Fruit fly (Drosophila melanogaster) whole organism, pupa: ENCODE data around the gene fend.

ENCODE experiments used
- CG10348 ChIP-seq: fragments of 200-800 bp; sonication (Bioruptor generic); IDR thresholded peaks from 2 replicates; pipeline ENCODE4 v1.3.6; 2022; ENCODE audit warnings: missing biosample characterization, missing genetic modification characterization
- CG12605 ChIP-seq: fragments of 200-800 bp; sonication (Bioruptor generic); IDR thresholded peaks from 2 replicates; pipeline ENCODE4 v1.3.6; 2022; ENCODE audit warnings: missing biosample characterization, missing genetic modification characterization
- CG13204 ChIP-seq: fragments of 200-800 bp; sonication (Bioruptor generic); optimal IDR thresholded peaks from 2 replicates; lab custom pipeline; 2018; ENCODE audit warnings: missing biosample characterization, mild to moderate bottlenecking, missing genetic modification characterization, moderate library complexity
- CG14655 ChIP-seq: fragments of 200-800 bp; sonication (Bioruptor generic); optimal IDR thresholded peaks from 3 replicates; lab custom pipeline; 2017; ENCODE audit warnings: mild to moderate bottlenecking, missing biosample characterization, missing genetic modification reagents, missing genetic modification characterization
- CG15710 ChIP-seq: fragments of 200-800 bp; sonication (Bioruptor generic); optimal IDR thresholded peaks from 2 replicates; lab custom pipeline; 2018; ENCODE audit warnings: missing biosample characterization, mild to moderate bottlenecking, missing genetic modification characterization, moderate library complexity
- CG17806 ChIP-seq: fragments of 200-800 bp; sonication (Bioruptor generic); optimal IDR thresholded peaks from 2 replicates; lab custom pipeline; 2018; ENCODE audit warnings: missing biosample characterization, mild to moderate bottlenecking, missing genetic modification characterization, moderate library complexity
- CG32121 ChIP-seq: fragments of 200-800 bp; sonication (Bioruptor generic); IDR thresholded peaks from 2 replicates; pipeline ENCODE4 v1.3.6; 2022; ENCODE audit warnings: missing biosample characterization, missing genetic modification characterization
- CG34367 ChIP-seq: fragments of 200-800 bp; sonication (Bioruptor generic); optimal IDR thresholded peaks from 2 replicates; lab custom pipeline; 2018; ENCODE audit warnings: missing biosample characterization, mild to moderate bottlenecking, missing genetic modification characterization
- CG4496 ChIP-seq: fragments of 200-800 bp; sonication (Bioruptor generic); IDR thresholded peaks from 3 replicates; pipeline ENCODE4 v1.3.6; 2022; ENCODE audit warnings: missing biosample characterization, missing genetic modification characterization
- CG8159 ChIP-seq: fragments of 200-800 bp; sonication (Bioruptor generic); optimal IDR thresholded peaks from 3 replicates; lab custom pipeline; 2018; ENCODE audit warnings: missing biosample characterization, mild to moderate bottlenecking, missing genetic modification characterization, moderate library complexity
- CG8301 ChIP-seq: fragments of 200-800 bp; sonication (Bioruptor generic); optimal IDR thresholded peaks from 2 replicates; lab custom pipeline; 2018; ENCODE audit warnings: missing biosample characterization, mild to moderate bottlenecking, missing genetic modification characterization
- CG9948 ChIP-seq: fragments of 200-800 bp; sonication (Bioruptor generic); optimal IDR thresholded peaks from 2 replicates; lab custom pipeline; 2018; ENCODE audit warnings: missing biosample characterization, mild to moderate bottlenecking, missing genetic modification characterization, moderate library complexity
- D1 ChIP-seq: fragments of 200-800 bp; sonication (Bioruptor generic); optimal IDR thresholded peaks from 2 replicates; lab custom pipeline; 2018; ENCODE audit warnings: missing biosample characterization, mild to moderate bottlenecking, missing genetic modification characterization, moderate library complexity
- EcR ChIP-seq: fragments of 200-800 bp; sonication (Bioruptor generic); optimal IDR thresholded peaks from 3 replicates; lab custom pipeline; 2019; ENCODE audit warnings: missing biosample characterization, missing genetic modification characterization, mild to moderate bottlenecking, moderate library complexity, missing genetic modification reagents
- Ets98B ChIP-seq: fragments of 200-800 bp; sonication (Bioruptor generic); IDR thresholded peaks from 2 replicates; pipeline ENCODE4 v1.3.6; 2022; ENCODE audit warnings: missing biosample characterization, missing genetic modification characterization
- Pif1A ChIP-seq: fragments of 200-800 bp; sonication (Bioruptor generic); optimal IDR thresholded peaks from 3 replicates; lab custom pipeline; 2016; ENCODE audit warnings: missing biosample characterization, missing genetic modification characterization
- Pif1B ChIP-seq: fragments of 200-800 bp; sonication (Bioruptor generic); optimal IDR thresholded peaks from 3 replicates; lab custom pipeline; 2016; ENCODE audit warnings: missing biosample characterization, missing genetic modification characterization
- Snoo ChIP-seq: fragments of 200-800 bp; sonication (Bioruptor generic); optimal IDR thresholded peaks from 3 replicates; lab custom pipeline; 2017; ENCODE audit warnings: missing biosample characterization, mild to moderate bottlenecking, missing genetic modification characterization, inconsistent platforms
- fd96Ca ChIP-seq: fragments of 200-800 bp; sonication (Bioruptor generic); IDR thresholded peaks from 3 replicates; pipeline ENCODE4 v1.3.6; 2022; ENCODE audit warnings: missing biosample characterization, missing genetic modification characterization
- gl ChIP-seq: fragments of 200-800 bp; sonication (Bioruptor generic); optimal IDR thresholded peaks from 2 replicates; lab custom pipeline; 2018; ENCODE audit warnings: missing biosample characterization, mild to moderate bottlenecking, missing genetic modification characterization
- rn ChIP-seq: fragments of 200-800 bp; sonication (Bioruptor generic); IDR thresholded peaks from 2 replicates; pipeline ENCODE4 v1.3.6; 2022; ENCODE audit warnings: missing biosample characterization, missing genetic modification characterization

fend gene

dm6 chrX:9142224-9142802 is 7.4 kb upstream of the fend start, which contains the start of gene CG7065:
TSS of gene CG7065 (plus strand) at chrX:9142493.
- TF ChIP-seq Ets98B (no peak), CG17806 (tag; lab: Kevin White, UChicago) (no peak), CG14655 (GFP tag; lab: Kevin White, UChicago) (no peak), CG10348 (GFP tag; lab: Robert Waterston, UW) (no peak), Pif1B (no peak), CG12605 (no peak), EcR (GFP tag; lab: Kevin White, UChicago) (no peak), CG34367 (tag; lab: Kevin White, UChicago) (no peak), CG8159 (tag; lab: Kevin White, UChicago) (no peak), CG4496 (GFP tag; lab: Robert Waterston, UW) (no peak), Pif1A (GFP tag; lab: Kevin White, UChicago) (no peak), CG13204 (GFP tag; lab: Kevin White, UChicago) (no peak), CG9948 (tag; lab: Kevin White, UChicago) (no peak)

- TF ChIP-seq CG12605 (peak; percentile 69), CG10348 (GFP tag; lab: Robert Waterston, UW) (no peak), CG8159 (tag; lab: Kevin White, UChicago) (peak; percentile 80), rn (GFP tag; lab: Robert Waterston, UW) (peak; percentile 70), EcR (GFP tag; lab: Kevin White, UChicago) (no peak), Ets98B (peak; percentile 88), CG32121 (GFP tag; lab: Robert Waterston, UW) (peak; percentile 72), CG13204 (GFP tag; lab: Kevin White, UChicago) (no peak), CG9948 (tag; lab: Kevin White, UChicago) (peak; percentile 66), CG15710 (peak; percentile 82), D1 (tag; lab: Kevin White, UChicago) (peak; percentile 36), CG8301 (tag; lab: Kevin White, UChicago) (peak; percentile 68), fd96Ca (peak; percentile 91), CG14655 (GFP tag; lab: Kevin White, UChicago) (no peak), CG34367 (tag; lab: Kevin White, UChicago) (peak; percentile 70), CG17806 (tag; lab: Kevin White, UChicago) (peak; percentile 64), CG4496 (GFP tag; lab: Robert Waterston, UW) (peak; percentile 91), gl (tag; lab: Kevin White, UChicago) (peak; percentile 62), Pif1B (no peak), Pif1A (GFP tag; lab: Kevin White, UChicago) (no peak), Snoo (tag; lab: Kevin White, UChicago) (peak; percentile 54)
These were observed 6.3 kb upstream of the fend start for dm6 chrX:9141219-9141618.

dm6 chrX:9139138-9139537 is 4.2 kb upstream of the fend start:
- TF ChIP-seq CG12605 (peak; percentile 48; the same call in 1 of the 2 replicates), CG15710 (peak; percentile 31), CG17806 (tag; lab: Kevin White, UChicago) (peak; percentile 16), Snoo (tag; lab: Kevin White, UChicago) (no peak), CG32121 (GFP tag; lab: Robert Waterston, UW) (peak; percentile 59), CG10348 (GFP tag; lab: Robert Waterston, UW) (no peak), EcR (GFP tag; lab: Kevin White, UChicago) (no peak), Ets98B (peak; percentile 60), rn (GFP tag; lab: Robert Waterston, UW) (no peak), CG34367 (tag; lab: Kevin White, UChicago) (no peak), CG8301 (tag; lab: Kevin White, UChicago) (peak; percentile 18), fd96Ca (peak; percentile 46; the same call in 2 of the 3 replicates), CG8159 (tag; lab: Kevin White, UChicago) (peak; percentile 16), Pif1A (GFP tag; lab: Kevin White, UChicago) (no peak), Pif1B (no peak), CG13204 (GFP tag; lab: Kevin White, UChicago) (peak; percentile 79), CG4496 (GFP tag; lab: Robert Waterston, UW) (peak; percentile 42; the same call in 1 of the 3 replicates), CG9948 (tag; lab: Kevin White, UChicago) (no peak), gl (tag; lab: Kevin White, UChicago) (peak; percentile 79), CG14655 (GFP tag; lab: Kevin White, UChicago) (peak; percentile 61), D1 (tag; lab: Kevin White, UChicago) (no peak)
- TF ChIP-seq, all 21 proteins: peak for 12

- no peak for TF ChIP-seq fd96Ca
- TF ChIP-seq CG17806 (tag; lab: Kevin White, UChicago), result no peak
- no peak for TF ChIP-seq rn (GFP tag; lab: Robert Waterston, UW)
- TF ChIP-seq gl (tag; lab: Kevin White, UChicago), result no peak
- no peak for TF ChIP-seq Ets98B
- no peak for TF ChIP-seq EcR (GFP tag; lab: Kevin White, UChicago)
- TF ChIP-seq CG8159 (tag; lab: Kevin White, UChicago), result peak; percentile 5
- TF ChIP-seq D1 (tag; lab: Kevin White, UChicago), result no peak
- no peak for TF ChIP-seq CG9948 (tag; lab: Kevin White, UChicago)
- no peak for TF ChIP-seq Snoo (tag; lab: Kevin White, UChicago)
- TF ChIP-seq CG15710, result no peak
- no peak for TF ChIP-seq Pif1B
- TF ChIP-seq CG34367 (tag; lab: Kevin White, UChicago), result no peak
- TF ChIP-seq CG10348 (GFP tag; lab: Robert Waterston, UW), result no peak
- peak; percentile 6 for TF ChIP-seq CG14655 (GFP tag; lab: Kevin White, UChicago)
- TF ChIP-seq CG32121 (GFP tag; lab: Robert Waterston, UW), result peak; percentile 13; the same call in 1 of the 2 replicates
- TF ChIP-seq CG8301 (tag; lab: Kevin White, UChicago), result no peak
- TF ChIP-seq CG4496 (GFP tag; lab: Robert Waterston, UW), result 0 out of 3 replicates have a peak, but pooled peaks have one; percentile 6
- TF ChIP-seq, all 21 proteins: peak for 4
These were observed 2.1 kb upstream of the fend start for dm6 chrX:9136776-9137550.
